Worm (Caenorhabditis elegans) whole organism, L2 larva: Measurements from ENCODE around the gene exc-9.

Experiments used
- alr-1 ChIP-seq: fragments of 150-350 bp; optimal IDR thresholded peaks from 2 replicates; lab custom pipeline; 2014; ENCODE audit warnings: missing biosample characterization, missing genetic modification characterization
- dmd-4 ChIP-seq: sonication (generic microtip); optimal IDR thresholded peaks from 2 replicates; lab custom pipeline; 2017; ENCODE audit warnings: missing biosample characterization, missing genetic modification characterization
- lin-39 ChIP-seq: fragments of 150-350 bp; optimal IDR thresholded peaks from 2 replicates; lab custom pipeline; 2014; ENCODE audit warnings: missing biosample characterization, missing genetic modification reagents, missing genetic modification characterization
- snpc-4 ChIP-seq: fragments of 150-350 bp; optimal IDR thresholded peaks from 2 replicates; lab custom pipeline; 2014; ENCODE audit warnings: missing biosample characterization, missing genetic modification characterization

DNA sequence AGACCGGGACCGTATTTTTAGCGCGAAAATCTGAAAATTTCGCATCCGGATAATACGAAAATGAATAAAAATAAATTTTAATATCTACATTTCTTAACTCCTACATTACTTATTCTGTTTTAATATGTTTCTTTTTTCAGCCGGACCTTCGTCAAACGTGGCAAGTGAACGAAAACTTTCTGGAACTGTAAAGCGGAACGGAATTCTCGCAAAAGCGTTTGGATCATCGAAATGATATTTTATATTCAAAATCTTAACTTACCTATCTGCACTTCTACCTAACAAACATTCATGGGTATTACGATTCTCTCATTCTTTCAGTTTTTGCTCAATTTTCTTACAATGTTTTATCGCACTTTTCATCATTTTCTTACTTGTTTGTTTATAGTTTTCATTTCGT, 34.2 kb downstream of the exc-9 start:
- no peak for TF ChIP-seq lin-39 (tag; lab: Kevin White, UChicago)
- TF ChIP-seq alr-1, result no peak
- no peak for TF ChIP-seq dmd-4 (tag; lab: Kevin White, UChicago)
- TF ChIP-seq snpc-4 (tag; lab: Kevin White, UChicago), result no peak
